Worm (Caenorhabditis elegans): ENCODE measurements around the gene clec-125.

clec-125 gene

DNA sequence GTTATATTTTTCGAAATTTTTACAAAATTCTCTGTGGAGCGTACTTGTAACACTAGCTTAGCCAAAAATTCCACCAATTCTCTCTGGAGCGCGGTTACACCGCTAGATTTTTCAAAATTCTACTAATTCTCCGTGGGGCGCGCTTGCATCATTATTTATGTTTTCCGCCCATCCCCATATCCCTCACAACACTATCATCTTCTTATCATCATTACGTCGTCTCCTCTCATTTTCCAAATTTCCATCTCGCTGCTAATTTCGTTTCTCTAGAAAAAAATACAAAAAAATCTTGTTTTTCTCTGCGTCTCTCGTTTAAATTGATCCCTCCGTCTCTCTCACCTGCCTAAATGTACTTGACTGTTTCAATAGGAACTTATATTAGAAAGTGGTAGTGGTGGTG, 39.5 kb downstream of the clec-125 start:
- TF ChIP-seq ama-1 (optimal IDR thresholded peaks at IDR 0.05), result no peak
- no peak for TF ChIP-seq egl-27 (tag; optimal IDR thresholded peaks at IDR 0.05)
- TF ChIP-seq lsy-12 (tag; optimal IDR thresholded peaks at IDR 0.05), result no peak
- TF ChIP-seq nhr-25 (tag; optimal IDR thresholded peaks at IDR 0.05), result no peak
- peak; percentile 12 for TF ChIP-seq nhr-43 (tag; optimal IDR thresholded peaks at IDR 0.05; ENCODE audit: poor library complexity, severe bottlenecking)
- TF ChIP-seq lin-15B (tag; optimal IDR thresholded peaks at IDR 0.05), result no peak

DNA sequence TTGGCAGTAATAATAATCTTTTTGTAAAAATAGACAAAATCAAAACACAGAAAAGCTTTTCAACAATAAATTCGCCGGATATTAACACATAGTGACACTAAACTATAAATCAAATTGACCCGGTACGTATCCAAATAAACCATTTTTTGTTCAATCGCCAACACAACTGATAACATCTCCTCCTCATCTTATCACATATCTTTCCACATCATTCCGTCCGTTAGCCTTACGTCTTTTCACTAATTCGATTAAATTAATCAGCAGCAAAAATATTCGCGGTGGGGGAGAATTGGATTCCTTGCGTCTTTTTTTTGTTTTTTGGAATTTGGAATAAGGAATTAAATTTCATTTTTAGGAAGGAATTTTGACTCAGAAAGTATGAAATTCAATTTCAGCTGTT, 40.8 kb downstream of the clec-125 start:
- TF ChIP-seq mdl-1 (tag; optimal IDR thresholded peaks at IDR 0.05), result no peak
- TF ChIP-seq fkh-2 (tag; optimal IDR thresholded peaks at IDR 0.05), result no peak
- TF ChIP-seq aly-2 (tag; optimal IDR thresholded peaks at IDR 0.05), result no peak
- TF ChIP-seq ceh-28 (tag; optimal IDR thresholded peaks at IDR 0.05), result no peak
- no peak for TF ChIP-seq ama-1 (optimal IDR thresholded peaks at IDR 0.05)
- TF ChIP-seq ztf-11 (tag; optimal IDR thresholded peaks at IDR 0.05), result no peak
- TF ChIP-seq fos-1 (tag; optimal IDR thresholded peaks at IDR 0.05), result no peak
- no peak for TF ChIP-seq lin-15B (tag; optimal IDR thresholded peaks at IDR 0.05)
- no peak for TF ChIP-seq elt-1 (tag; optimal IDR thresholded peaks at IDR 0.05)
- TF ChIP-seq hmg-11 (tag; optimal IDR thresholded peaks at IDR 0.05), result no peak
- TF ChIP-seq unc-39 (tag; optimal IDR thresholded peaks at IDR 0.05), result no peak
- TF ChIP-seq ceh-9 (tag; optimal IDR thresholded peaks at IDR 0.05), result no peak
- TF ChIP-seq unc-62 (GFP tag; optimal IDR thresholded peaks at IDR 0.05), result no peak
- TF ChIP-seq nhr-12 (tag; optimal IDR thresholded peaks at IDR 0.05), result no peak
- TF ChIP-seq lin-39 (tag; optimal IDR thresholded peaks at IDR 0.05), result no peak
- no peak for TF ChIP-seq pha-4 (tag; optimal IDR thresholded peaks at IDR 0.05)
- no peak for TF ChIP-seq nhr-28 (tag; optimal IDR thresholded peaks at IDR 0.05)
- TF ChIP-seq jun-1 (tag; optimal IDR thresholded peaks at IDR 0.05), result no peak
- no peak for TF ChIP-seq nfya-1 (tag; optimal IDR thresholded peaks at IDR 0.05; ENCODE audit: insufficient read depth)

DNA sequence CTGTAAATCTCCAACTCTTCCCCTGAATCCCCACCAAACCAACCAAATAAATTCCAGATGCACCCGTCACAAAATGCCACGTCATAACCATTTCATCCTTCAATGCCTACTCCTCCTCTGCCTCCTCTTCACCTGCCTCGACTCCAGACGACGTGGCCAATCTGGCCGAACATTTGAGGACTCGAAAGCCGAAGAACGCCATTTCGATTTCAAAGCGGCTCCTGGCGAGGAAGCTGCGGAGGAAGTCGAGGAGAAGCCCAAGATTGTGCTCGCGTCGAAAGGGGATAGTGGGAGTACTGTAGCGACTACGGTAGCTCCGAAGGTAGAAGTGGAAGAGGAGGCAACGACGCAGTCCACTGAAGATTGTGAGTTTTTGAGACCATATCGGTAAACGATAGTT, 41.6 kb downstream of the clec-125 start, which contains the start of gene lgc-45:
Gene lgc-45, plus strand, starts transcription at position 56 of the 400 bp plus-strand sequence.
- no peak for TF ChIP-seq snpc-4 (tag; optimal IDR thresholded peaks at IDR 0.05)

DNA sequence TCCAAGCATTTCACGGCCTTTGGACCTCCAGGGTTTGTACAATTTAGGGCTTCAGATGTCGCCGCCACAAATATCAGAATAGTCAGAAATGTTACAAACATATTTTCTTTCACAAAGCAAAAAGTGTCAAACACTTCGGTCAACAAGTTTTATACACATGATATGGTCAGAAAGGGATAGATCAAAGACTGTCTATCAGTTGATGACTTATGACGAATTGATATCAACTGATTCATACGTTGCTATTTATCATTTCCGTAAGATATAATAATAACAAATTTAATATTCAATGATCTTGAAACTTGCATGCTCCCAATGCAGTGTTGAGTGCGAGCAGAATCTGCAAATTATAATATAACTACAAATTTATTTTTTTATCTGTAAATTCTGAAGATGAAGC, 44.8 kb downstream of the clec-125 start, which contains the start of gene W10G11.1:
Gene W10G11.1, minus strand, starts transcription at position 101 of the 400 bp plus-strand sequence.
- no peak for TF ChIP-seq ztf-4 (tag; optimal IDR thresholded peaks at IDR 0.05)
- no peak for TF ChIP-seq ceh-16 (tag; optimal IDR thresholded peaks at IDR 0.05)
- no peak for TF ChIP-seq pqm-1 (tag; optimal IDR thresholded peaks at IDR 0.05)
- no peak for TF ChIP-seq zag-1 (tag; optimal IDR thresholded peaks at IDR 0.05)
- no peak for TF ChIP-seq pha-4 (tag; optimal IDR thresholded peaks at IDR 0.05)
- no peak for TF ChIP-seq snpc-4 (tag; optimal IDR thresholded peaks at IDR 0.05)
- no peak for TF ChIP-seq ZK546.5 (tag; optimal IDR thresholded peaks at IDR 0.05)
- no peak for TF ChIP-seq nhr-77 (tag; optimal IDR thresholded peaks at IDR 0.05)
- TF ChIP-seq lin-15B (tag; optimal IDR thresholded peaks at IDR 0.05), result no peak
- TF ChIP-seq elt-3 (tag; optimal IDR thresholded peaks at IDR 0.05), result no peak
- no peak for TF ChIP-seq aly-2 (tag; optimal IDR thresholded peaks at IDR 0.05)
- TF ChIP-seq daf-12 (tag; optimal IDR thresholded peaks at IDR 0.05), result no peak
- TF ChIP-seq R02D3.7 (tag; optimal IDR thresholded peaks at IDR 0.05), result no peak
- TF ChIP-seq mml-1 (tag; optimal IDR thresholded peaks at IDR 0.05), result no peak
- no peak for TF ChIP-seq ceh-82 (tag; optimal IDR thresholded peaks at IDR 0.05)
- no peak for TF ChIP-seq mdl-1 (tag; optimal IDR thresholded peaks at IDR 0.05)
- TF ChIP-seq unc-39 (tag; optimal IDR thresholded peaks at IDR 0.05), result no peak
- TF ChIP-seq nhr-76 (tag; optimal IDR thresholded peaks at IDR 0.05), result no peak
- TF ChIP-seq egl-5 (tag; optimal IDR thresholded peaks at IDR 0.05), result no peak
- TF ChIP-seq skn-1 (tag; optimal IDR thresholded peaks at IDR 0.05), result no peak

DNA sequence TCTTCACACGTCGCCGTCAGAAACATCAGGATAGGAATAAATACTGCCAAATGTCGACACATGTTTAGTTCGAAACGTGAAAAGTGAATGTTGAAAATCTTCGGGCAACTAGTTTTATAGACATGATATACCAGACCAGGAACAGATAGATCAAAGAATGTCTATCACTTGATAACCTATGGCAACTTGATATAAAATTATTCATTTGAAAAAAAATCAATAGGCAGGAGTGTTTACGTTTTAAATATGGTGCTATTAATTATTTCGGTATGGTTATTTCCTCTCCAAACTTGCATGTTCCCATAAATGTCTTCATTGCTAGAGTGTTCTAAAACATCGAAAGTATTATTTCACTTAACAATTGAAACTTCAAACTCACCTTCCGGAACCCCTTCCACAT, 45.8 kb downstream of the clec-125 start, which contains the start of gene W10G11.2:
Gene W10G11.2, minus strand, starts transcription at position 101 of the 400 bp plus-strand sequence.
- TF ChIP-seq ceh-16 (tag; optimal IDR thresholded peaks at IDR 0.05) (no peak), daf-12 (tag; optimal IDR thresholded peaks at IDR 0.05) (no peak), nhr-67 (tag; optimal IDR thresholded peaks at IDR 0.05) (no peak), lsy-12 (tag; optimal IDR thresholded peaks at IDR 0.05) (no peak), mdl-1 (tag; optimal IDR thresholded peaks at IDR 0.05) (no peak), ama-1 (optimal IDR thresholded peaks at IDR 0.05) (no peak), ceh-9 (tag; optimal IDR thresholded peaks at IDR 0.05) (no peak), unc-39 (tag; optimal IDR thresholded peaks at IDR 0.05) (no peak), tbx-2 (tag; optimal IDR thresholded peaks at IDR 0.05) (no peak), nfya-1 (tag; optimal IDR thresholded peaks at IDR 0.05; ENCODE audit: insufficient read depth) (no peak), hmg-11 (tag; optimal IDR thresholded peaks at IDR 0.05) (no peak), elt-1 (tag; optimal IDR thresholded peaks at IDR 0.05) (no peak), snpc-4 (tag; optimal IDR thresholded peaks at IDR 0.05) (no peak), elt-3 (tag; optimal IDR thresholded peaks at IDR 0.05) (no peak), jun-1 (tag; optimal IDR thresholded peaks at IDR 0.05) (no peak), nhr-23 (tag; optimal IDR thresholded peaks at IDR 0.05) (no peak), lin-39 (tag; optimal IDR thresholded peaks at IDR 0.05) (no peak), nhr-237 (tag; optimal IDR thresholded peaks at IDR 0.05) (no peak), nhr-77 (tag; optimal IDR thresholded peaks at IDR 0.05) (no peak)
